Worm (Caenorhabditis elegans) whole organism, midembryonic: ENCODE results near the gene Y7A5A.9.

ENCODE experiments used
- T22C8.4 ChIP-seq: fragments of 200-800 bp; sonication (Bioruptor generic); IDR thresholded peaks from 2 replicates; pipeline ENCODE4 v1.3.6; 2022; ENCODE audit warnings: missing genetic modification characterization, missing compliant biosample characterization
- cog-1 ChIP-seq: sonication (generic microtip); optimal IDR thresholded peaks from 2 replicates; lab custom pipeline; 2016; ENCODE audit warnings: missing genetic modification characterization, missing compliant biosample characterization
- flt-1 ChIP-seq: fragments of 200-800 bp; sonication (Bioruptor generic); IDR thresholded peaks from 2 replicates; pipeline ENCODE4 v1.3.6; 2022; ENCODE audit warnings: missing genetic modification characterization, missing compliant biosample characterization
- klf-2 ChIP-seq: fragments of 200-800 bp; sonication (Bioruptor generic); conservative IDR thresholded peaks from 2 replicates; pipeline ENCODE4 v1.3.6; 2022; ENCODE audit warnings: missing genetic modification reagents, missing genetic modification characterization, missing compliant biosample characterization
- med-1 ChIP-seq: sonication (generic microtip); optimal IDR thresholded peaks from 2 replicates; lab custom pipeline; 2017; ENCODE audit warnings: missing genetic modification characterization, mild to moderate bottlenecking, missing compliant biosample characterization, antibody characterized with exemption, missing genetic modification reagents; ENCODE audit not compliant: insufficient read depth
- ref-1 ChIP-seq: fragments of 200-800 bp; sonication (Bioruptor generic); conservative IDR thresholded peaks from 2 replicates; pipeline ENCODE4 v1.3.6; 2022; ENCODE audit warnings: missing genetic modification reagents, missing genetic modification characterization, missing compliant biosample characterization
- tab-1 ChIP-seq: fragments of 200-800 bp; sonication (Bioruptor generic); IDR thresholded peaks from 2 replicates; pipeline ENCODE4 v1.3.6; 2022; ENCODE audit warnings: missing genetic modification characterization, missing compliant biosample characterization
- ztf-23 ChIP-seq: fragments of 200-800 bp; sonication (Bioruptor generic); IDR thresholded peaks from 2 replicates; pipeline ENCODE4 v1.3.6; 2022; ENCODE audit warnings: missing genetic modification reagents, missing genetic modification characterization, missing compliant biosample characterization
- ztf-29 ChIP-seq: fragments of 200-800 bp; sonication (Bioruptor generic); IDR thresholded peaks from 2 replicates; pipeline ENCODE4 v1.3.6; 2022; ENCODE audit warnings: missing genetic modification reagents, missing genetic modification characterization, missing compliant biosample characterization

The Y7A5A.9 gene

ce11 chrX:15847543-15848087 is 20.6 kb downstream of the Y7A5A.9 start, which contains the start of gene F59F4.3:
Gene F59F4.3 (minus strand): TSS chrX:15847593.
- TF ChIP-seq klf-2 (GFP tag; lab: Robert Waterston, UW) (no peak), flt-1 (GFP tag; lab: Robert Waterston, UW) (no peak), ztf-23 (GFP tag; lab: Robert Waterston, UW) (no peak), tab-1 (GFP tag; lab: Robert Waterston, UW) (no peak), ref-1 (GFP tag; lab: Robert Waterston, UW) (no peak), med-1 (no peak), cog-1 (tag; lab: Kevin White, UChicago) (no peak), T22C8.4 (GFP tag; lab: Robert Waterston, UW) (no peak), ztf-29 (GFP tag; lab: Robert Waterston, UW) (no peak)

ce11 chrX:15848867-15849266 is 21.9 kb downstream of the Y7A5A.9 start:
- TF ChIP-seq med-1 = no peak
- no peak for TF ChIP-seq klf-2 (GFP tag; lab: Robert Waterston, UW)
- TF ChIP-seq ztf-29 (GFP tag; lab: Robert Waterston, UW) = no peak
- no peak for TF ChIP-seq flt-1 (GFP tag; lab: Robert Waterston, UW)
- TF ChIP-seq T22C8.4 (GFP tag; lab: Robert Waterston, UW) = no peak
- TF ChIP-seq ref-1 (GFP tag; lab: Robert Waterston, UW) = no peak
- TF ChIP-seq cog-1 (tag; lab: Kevin White, UChicago) = no peak
- no peak for TF ChIP-seq tab-1 (GFP tag; lab: Robert Waterston, UW)

ce11 chrX:15849397-15849935 is 22.5 kb downstream of the Y7A5A.9 start, which contains the start of gene acl-1:
Gene acl-1 (plus strand): TSS chrX:15849885.
- TF ChIP-seq flt-1 (GFP tag; lab: Robert Waterston, UW) = no peak
- TF ChIP-seq T22C8.4 (GFP tag; lab: Robert Waterston, UW) = 0 out of 2 replicates have a peak, but pooled peaks have one; percentile 8
- TF ChIP-seq ref-1 (GFP tag; lab: Robert Waterston, UW) = no peak
- peak; percentile 55 for TF ChIP-seq cog-1 (tag; lab: Kevin White, UChicago)
- no peak for TF ChIP-seq tab-1 (GFP tag; lab: Robert Waterston, UW)
- no peak for TF ChIP-seq ztf-29 (GFP tag; lab: Robert Waterston, UW)

- no peak for TF ChIP-seq cog-1 (tag; lab: Kevin White, UChicago)
Observed at ce11 chrX:15851013-15851412, 24.0 kb downstream of the Y7A5A.9 start.

ce11 chrX:15856853-15857252 is 29.9 kb downstream of the Y7A5A.9 start, which contains the start of gene F53H4.2:
Gene F53H4.2 (plus strand): TSS chrX:15857153.
- TF ChIP-seq ref-1 (GFP tag; lab: Robert Waterston, UW) = no peak
- no peak for TF ChIP-seq ztf-23 (GFP tag; lab: Robert Waterston, UW)
- TF ChIP-seq ztf-29 (GFP tag; lab: Robert Waterston, UW) = no peak
- no peak for TF ChIP-seq tab-1 (GFP tag; lab: Robert Waterston, UW)
- TF ChIP-seq T22C8.4 (GFP tag; lab: Robert Waterston, UW) = no peak
- TF ChIP-seq flt-1 (GFP tag; lab: Robert Waterston, UW) = no peak
- TF ChIP-seq med-1 = no peak
- TF ChIP-seq cog-1 (tag; lab: Kevin White, UChicago) = no peak

- no peak for TF ChIP-seq cog-1 (tag; lab: Kevin White, UChicago)
- no peak for TF ChIP-seq tab-1 (GFP tag; lab: Robert Waterston, UW)
- TF ChIP-seq T22C8.4 (GFP tag; lab: Robert Waterston, UW) = no peak
- no peak for TF ChIP-seq ztf-23 (GFP tag; lab: Robert Waterston, UW)
- no peak for TF ChIP-seq med-1
- TF ChIP-seq ztf-29 (GFP tag; lab: Robert Waterston, UW) = no peak
- TF ChIP-seq flt-1 (GFP tag; lab: Robert Waterston, UW) = no peak
- TF ChIP-seq ref-1 (GFP tag; lab: Robert Waterston, UW) = no peak
- no peak for TF ChIP-seq klf-2 (GFP tag; lab: Robert Waterston, UW)
Observed at ce11 chrX:15860556-15861008, 33.6 kb downstream of the Y7A5A.9 start, which contains the start of gene F53H4.6. Gene F53H4.6 (minus strand): TSS chrX:15860606.

ce11 chrX:15865868-15866555 is 39.0 kb downstream of the Y7A5A.9 start, which contains the start of the genes csb-1 and F53H4.4:
Gene csb-1 (minus strand): TSS chrX:15865918.
Gene F53H4.4 (plus strand): TSS chrX:15866387.
- TF ChIP-seq cog-1 (tag; lab: Kevin White, UChicago) (peak; percentile 18), med-1 (no peak), ztf-23 (GFP tag; lab: Robert Waterston, UW) (no peak)

ce11 chrX:15869589-15869988 is 42.6 kb downstream of the Y7A5A.9 start:
- TF ChIP-seq cog-1 (tag; lab: Kevin White, UChicago) (no peak), ref-1 (GFP tag; lab: Robert Waterston, UW) (no peak), ztf-23 (GFP tag; lab: Robert Waterston, UW) (no peak), tab-1 (GFP tag; lab: Robert Waterston, UW) (no peak), klf-2 (GFP tag; lab: Robert Waterston, UW) (no peak), ztf-29 (GFP tag; lab: Robert Waterston, UW) (no peak), flt-1 (GFP tag; lab: Robert Waterston, UW) (no peak), T22C8.4 (GFP tag; lab: Robert Waterston, UW) (no peak), med-1 (no peak)

- TF ChIP-seq ztf-23 (GFP tag; lab: Robert Waterston, UW) (0 out of 2 replicates have a peak, but pooled peaks have one; percentile 62), cog-1 (tag; lab: Kevin White, UChicago) (no peak), tab-1 (GFP tag; lab: Robert Waterston, UW) (0 out of 2 replicates have a peak, but pooled peaks have one; percentile 51)
Observed at ce11 chrX:15876936-15877335, 50.0 kb downstream of the Y7A5A.9 start.
